Comparison of ENCODE assay signal across 2 fruit fly cellular contexts in the genomic region with DNA sequence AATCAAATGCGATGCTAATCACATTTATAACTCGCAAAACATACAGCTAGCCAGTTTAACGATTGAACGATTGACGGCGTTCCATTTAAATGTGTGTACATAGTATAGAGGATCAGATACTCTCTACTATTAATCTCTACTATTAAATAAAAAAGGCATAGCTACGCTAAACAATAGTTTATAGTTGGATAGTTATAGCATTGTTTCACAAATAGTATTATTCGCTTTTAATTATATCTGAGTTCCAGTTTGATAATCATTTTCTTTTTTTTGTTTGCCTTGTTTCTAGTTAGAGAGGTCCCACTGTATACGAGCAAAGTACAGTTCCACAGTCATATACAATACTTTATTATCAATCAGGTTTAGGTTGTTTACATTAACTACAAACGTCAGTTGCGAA.
A peak's percentile ranks its signal among the peaks of the same experiment; 100 is the strongest.
TF ChIP-seq lines count a peak whose summit lies in the region.

No protein-coding gene starts in this region.

TF ChIP-seq in whole organism, adult, 20 proteins besides CTCF, POLR2A, EP300 and RAD21 (continued from another document):
- peak; percentile 85 for TF ChIP-seq CG7101 (tag; optimal IDR thresholded peaks at IDR 0.05; lab: Kevin White, UChicago)
- TF ChIP-seq CG5204 (GFP tag; optimal IDR thresholded peaks at IDR 0.05; lab: Kevin White, UChicago): no peak
- TF ChIP-seq ovo (GFP tag; optimal IDR thresholded peaks at IDR 0.05; lab: Kevin White, UChicago): no peak

TF ChIP-seq in whole organism, embryonic, 481 proteins besides CTCF, POLR2A, EP300 and RAD21 (continued from another document):
- no peak for TF ChIP-seq CG11247 (GFP tag; IDR thresholded peaks at IDR 0.05; lab: Robert Waterston, UW)
- TF ChIP-seq CG11695 (GFP tag; IDR thresholded peaks at IDR 0.05; lab: Robert Waterston, UW): 0 out of 3 replicates have a peak, but pooled peaks have one; percentile 21
- TF ChIP-seq CG32532 (GFP tag; IDR thresholded peaks at IDR 0.05; lab: Robert Waterston, UW): peak; percentile 13; the same call in 1 of the 2 replicates
- TF ChIP-seq CG4360 (GFP tag; IDR thresholded peaks at IDR 0.05; lab: Robert Waterston, UW): no peak
- 0 out of 2 replicates have a peak, but pooled peaks have one; percentile 29 for TF ChIP-seq Drgx (GFP tag; IDR thresholded peaks at IDR 0.05; lab: Robert Waterston, UW)
- no peak for TF ChIP-seq Atf-2 (GFP tag; optimal IDR thresholded peaks at IDR 0.05; lab: Kevin White, UChicago)
- no peak for TF ChIP-seq Hr78 (GFP tag; optimal IDR thresholded peaks at IDR 0.05; lab: Kevin White, UChicago)
- TF ChIP-seq CG8089 (GFP tag; optimal IDR thresholded peaks at IDR 0.05; lab: Kevin White, UChicago): no peak
- no peak for TF ChIP-seq sima (GFP tag; optimal IDR thresholded peaks at IDR 0.05; lab: Kevin White, UChicago)
- TF ChIP-seq Antp (GFP tag; optimal IDR thresholded peaks at IDR 0.05; lab: Kevin White, UChicago): no peak
- TF ChIP-seq gem (tag; optimal IDR thresholded peaks at IDR 0.05; lab: Kevin White, UChicago): peak; percentile 22
- peak; percentile 46 for TF ChIP-seq sens (GFP tag; lab: Kevin White, UChicago)
- TF ChIP-seq lbe (GFP tag; optimal IDR thresholded peaks at IDR 0.05; lab: Kevin White, UChicago): no peak
- TF ChIP-seq trem (tag; optimal IDR thresholded peaks at IDR 0.05; lab: Kevin White, UChicago): no peak
- TF ChIP-seq C15 (GFP tag; IDR thresholded peaks at IDR 0.05; lab: Robert Waterston, UW): no peak
- TF ChIP-seq h (optimal IDR thresholded peaks at IDR 0.05; lab: Kevin White, UChicago): no peak
- TF ChIP-seq seq (GFP tag; IDR thresholded peaks at IDR 0.05; lab: Robert Waterston, UW): peak; percentile 9; the same call in 1 of the 2 replicates
- no peak for TF ChIP-seq ttk (GFP tag; IDR thresholded peaks at IDR 0.05; lab: Robert Waterston, UW)
- TF ChIP-seq Lhr (GFP tag; optimal IDR thresholded peaks at IDR 0.05; lab: Kevin White, UChicago): no peak
- TF ChIP-seq Dp (GFP tag; optimal IDR thresholded peaks at IDR 0.05; lab: Kevin White, UChicago): no peak
- TF ChIP-seq exex (tag; optimal IDR thresholded peaks at IDR 0.05; lab: Kevin White, UChicago): peak; percentile 17
- no peak for TF ChIP-seq HLH3B (GFP tag; IDR thresholded peaks at IDR 0.05; lab: Robert Waterston, UW)
- TF ChIP-seq lov (optimal IDR thresholded peaks at IDR 0.05; lab: Kevin White, UChicago): no peak
- no peak for TF ChIP-seq lov (GFP tag; IDR thresholded peaks at IDR 0.05; lab: Robert Waterston, UW)
- no peak for TF ChIP-seq hkb (optimal IDR thresholded peaks at IDR 0.05; lab: Kevin White, UChicago)
- no peak for TF ChIP-seq hkb (GFP tag; IDR thresholded peaks at IDR 0.05; lab: Robert Waterston, UW)
- TF ChIP-seq Atf6 (GFP tag; IDR thresholded peaks at IDR 0.05; lab: Robert Waterston, UW): peak; percentile 12; the same call in 1 of the 2 replicates
- TF ChIP-seq danr (GFP tag; IDR thresholded peaks at IDR 0.05; lab: Robert Waterston, UW): no peak
- peak; percentile 40 for TF ChIP-seq CG8281 (tag; optimal IDR thresholded peaks at IDR 0.05; lab: Kevin White, UChicago)
- no peak for TF ChIP-seq CG3726 (GFP tag; IDR thresholded peaks at IDR 0.05; lab: Robert Waterston, UW)
- TF ChIP-seq nom (GFP tag; optimal IDR thresholded peaks at IDR 0.05; lab: Kevin White, UChicago): peak; percentile 63
- no peak for TF ChIP-seq da (GFP tag; optimal IDR thresholded peaks at IDR 0.05; lab: Kevin White, UChicago)
- no peak for TF ChIP-seq ab (GFP tag; optimal IDR thresholded peaks at IDR 0.05; lab: Kevin White, UChicago)
- TF ChIP-seq bsh (GFP tag; optimal IDR thresholded peaks at IDR 0.05; lab: Kevin White, UChicago): no peak
- TF ChIP-seq Hr51 (GFP tag; optimal IDR thresholded peaks at IDR 0.05; lab: Kevin White, UChicago): no peak
- TF ChIP-seq PHDP (tag; optimal IDR thresholded peaks at IDR 0.05; lab: Kevin White, UChicago): peak; percentile 8
- TF ChIP-seq CG11398 (GFP tag; optimal IDR thresholded peaks at IDR 0.05; lab: Kevin White, UChicago): no peak
- TF ChIP-seq CG31388 (GFP tag; optimal IDR thresholded peaks at IDR 0.05; lab: Kevin White, UChicago): no peak
- no peak for TF ChIP-seq CG7963 (GFP tag; IDR thresholded peaks at IDR 0.05; lab: Robert Waterston, UW; ENCODE audit: partially characterized antibody)
- TF ChIP-seq CG34376 (GFP tag; optimal IDR thresholded peaks at IDR 0.05; lab: Kevin White, UChicago): peak; percentile 16
- TF ChIP-seq GATAe (GFP tag; conservative IDR thresholded peaks at IDR 0.05; lab: Robert Waterston, UW): no peak
- TF ChIP-seq sd (tag; optimal IDR thresholded peaks at IDR 0.05; lab: Kevin White, UChicago): no peak
- TF ChIP-seq CG2120 (GFP tag; optimal IDR thresholded peaks at IDR 0.05; lab: Kevin White, UChicago): peak; percentile 50
